Worm (Caenorhabditis elegans): Measurements from ENCODE around the gene F19C6.3.

Gene F19C6.3

ce11 chrX:9999599-10000201 is 8.9 kb downstream of the F19C6.3 start (continued):
- no peak for TF ChIP-seq nhr-25 (tag; optimal IDR thresholded peaks at IDR 0.05; ENCODE audit: borderline replicate concordance, insufficient read depth)
- TF ChIP-seq pha-4 (GFP tag; IDR thresholded peaks at IDR 0.05), result peak; percentile 72; the same call in 1 of the 2 replicates
- TF ChIP-seq pha-4 (tag; optimal IDR thresholded peaks at IDR 0.05), result no peak
- TF ChIP-seq ceh-82 (tag; optimal IDR thresholded peaks at IDR 0.05), result no peak
- TF ChIP-seq cey-2 (tag; optimal IDR thresholded peaks at IDR 0.05; ENCODE audit: borderline replicate concordance, insufficient read depth), result no peak
- no peak for TF ChIP-seq ces-1 (GFP tag; optimal IDR thresholded peaks at IDR 0.05)
- peak; percentile 45 to 85 for TF ChIP-seq mdl-1 (tag; optimal IDR thresholded peaks at IDR 0.05)
- peak; percentile 87 for TF ChIP-seq aha-1 (tag)
- TF ChIP-seq saeg-2 (GFP tag; IDR thresholded peaks at IDR 0.05), result peak; percentile 59; the same call in 1 of the 2 replicates
- TF ChIP-seq lin-15B (tag; optimal IDR thresholded peaks at IDR 0.05), result no peak

DNA sequence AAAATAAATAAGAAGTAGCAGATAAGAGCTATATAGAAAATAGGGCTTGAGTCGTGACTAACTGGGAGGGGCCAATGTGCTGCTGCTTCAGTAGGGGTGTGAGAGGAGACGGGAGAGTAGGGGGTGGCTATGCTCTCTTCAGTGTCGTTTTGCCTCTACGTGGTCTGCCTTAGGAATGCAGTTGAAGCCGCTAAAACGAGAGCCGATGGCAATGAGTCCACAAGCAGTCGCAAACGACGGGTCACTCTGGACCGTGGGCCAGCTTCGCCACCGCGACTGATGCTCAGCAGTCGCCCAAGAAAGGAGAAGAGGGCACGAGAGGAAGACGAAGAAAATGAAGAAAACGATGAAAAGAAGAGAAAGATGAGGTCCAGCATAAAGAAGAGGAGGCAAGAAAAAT is 9.4 kb downstream of the F19C6.3 start, which contains the start of gene grk-1:
Gene grk-1, minus strand, starts transcription at position 17 of the 400 bp plus-strand sequence.
- TF ChIP-seq T20F7.1 (GFP tag; optimal IDR thresholded peaks at IDR 0.05) (no peak), mxl-3 (GFP tag; optimal IDR thresholded peaks at IDR 0.05) (no peak), sdz-12 (GFP tag; optimal IDR thresholded peaks at IDR 0.05) (no peak), gei-8 (GFP tag; optimal IDR thresholded peaks at IDR 0.05) (no peak), fkh-10 (GFP tag; optimal IDR thresholded peaks at IDR 0.05) (peak; percentile 19), lin-1 (GFP tag; IDR thresholded peaks at IDR 0.05) (no peak), unc-130 (GFP tag; optimal IDR thresholded peaks at IDR 0.05) (no peak), Y5F2A.4 (GFP tag; optimal IDR thresholded peaks at IDR 0.05) (no peak), R02D3.7 (tag; optimal IDR thresholded peaks at IDR 0.05) (no peak), unc-62 (GFP tag; optimal IDR thresholded peaks at IDR 0.05 in 1 of 2) (peak in 1 of 2 experiments; percentile 30), unc-62 (tag; optimal IDR thresholded peaks at IDR 0.05) (no peak), rbr-2 (tag; optimal IDR thresholded peaks at IDR 0.05) (peak; percentile 23), F37D6.2 (tag; optimal IDR thresholded peaks at IDR 0.05) (peak; percentile 3), zip-11 (GFP tag; IDR thresholded peaks at IDR 0.05) (no peak), nhr-10 (tag; optimal IDR thresholded peaks at IDR 0.05) (no peak), dmd-6 (GFP tag; IDR thresholded peaks at IDR 0.05) (no peak)

DNA sequence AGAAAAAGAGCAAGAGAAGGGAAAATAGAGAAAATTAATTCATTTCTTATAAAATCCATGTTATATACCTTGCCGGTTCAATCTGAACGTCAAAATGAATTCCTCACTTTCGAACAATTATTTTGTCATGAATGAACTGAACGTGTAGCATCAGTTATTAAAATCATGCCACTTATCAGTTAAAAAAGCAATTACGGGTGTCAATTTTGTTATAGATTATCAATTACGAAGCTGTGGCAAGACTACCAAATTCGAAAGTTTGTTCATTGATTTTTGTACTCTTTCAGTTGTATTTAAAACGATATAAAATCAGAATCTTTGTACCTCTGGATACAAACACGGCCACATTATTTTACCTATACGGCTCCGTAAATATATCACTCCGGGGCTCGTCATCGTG is 11.2 kb downstream of the F19C6.3 start:
- TF ChIP-seq pqm-1 (tag; optimal IDR thresholded peaks at IDR 0.05) (peak; percentile 60), nhr-28 (tag; optimal IDR thresholded peaks at IDR 0.05) (peak; percentile 60), mxl-3 (GFP tag; optimal IDR thresholded peaks at IDR 0.05) (no peak), dmd-6 (GFP tag; IDR thresholded peaks at IDR 0.05) (peak; percentile 36; the same call in 1 of the 2 replicates), daf-16 (GFP tag; optimal IDR thresholded peaks at IDR 0.05) (no peak), daf-16 (tag; optimal IDR thresholded peaks at IDR 0.05) (no peak), dve-1 (tag; optimal IDR thresholded peaks at IDR 0.05; ENCODE audit: insufficient read depth) (peak; percentile 45), nhr-41 (GFP tag; IDR thresholded peaks at IDR 0.05) (0 out of 2 replicates have a peak, but pooled peaks have one; percentile 12)

DNA sequence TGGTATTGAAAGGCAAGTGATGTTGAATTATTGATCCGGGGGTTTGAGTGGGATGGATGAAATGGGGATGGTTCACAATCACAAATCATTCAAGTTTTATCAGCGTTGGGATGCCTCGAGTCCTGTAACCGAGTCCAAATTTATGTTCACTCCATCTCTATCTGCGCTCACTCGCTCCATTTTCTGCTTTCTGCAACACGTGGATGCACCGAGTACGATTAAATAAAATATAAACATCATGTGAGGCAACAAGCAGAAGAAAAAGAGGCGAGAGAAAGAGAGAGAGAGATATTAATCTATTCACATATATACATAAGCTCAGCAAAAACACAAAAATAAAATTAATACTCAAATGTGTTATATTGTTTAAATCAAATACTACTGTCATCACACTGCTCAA is 15.5 kb downstream of the F19C6.3 start:
- TF ChIP-seq hlh-30 (tag; optimal IDR thresholded peaks at IDR 0.05; ENCODE audit: insufficient read depth) (peak; percentile 41), ztf-7 (tag; optimal IDR thresholded peaks at IDR 0.05) (no peak), dve-1 (tag; optimal IDR thresholded peaks at IDR 0.05; ENCODE audit: insufficient read depth) (peak; percentile 36), F26F4.8 (GFP tag; conservative IDR thresholded peaks at IDR 0.05) (no peak), ztf-11 (tag; optimal IDR thresholded peaks at IDR 0.05) (no peak)
